Fruit fly (Drosophila melanogaster) whole organism, embryonic: ENCODE measurements around the gene CSN6.
A peak's percentile ranks its signal among the peaks of the same experiment; 100 is the strongest.

Experiments
- Antp ChIP-seq: fragments of 200-800 bp; sonication (Bioruptor generic); optimal IDR thresholded peaks from 3 replicates; lab custom pipeline; 2016; ENCODE audit warnings: missing biosample characterization, missing genetic modification characterization
- Bdp1 ChIP-seq: fragments of 200-800 bp; sonication (Bioruptor generic); optimal IDR thresholded peaks from 3 replicates; lab custom pipeline; 2016; ENCODE audit warnings: missing biosample characterization, missing genetic modification characterization
- CG10431 ChIP-seq: fragments of 200-800 bp; sonication (Bioruptor generic); optimal IDR thresholded peaks from 3 replicates; lab custom pipeline; 2018; ENCODE audit warnings: missing biosample characterization, mild to moderate bottlenecking, missing genetic modification characterization
- CG10959 ChIP-seq: fragments of 200-800 bp; sonication (Bioruptor generic); IDR thresholded peaks from 2 replicates; pipeline ENCODE4 v1.3.6; 2022; ENCODE audit warnings: missing biosample characterization, missing genetic modification characterization
- CG11093 ChIP-seq: fragments of 200-800 bp; sonication (Bioruptor generic); IDR thresholded peaks from 3 replicates; pipeline ENCODE4 v1.3.6; 2022; ENCODE audit warnings: missing biosample characterization, missing genetic modification characterization
- CG11560 ChIP-seq: fragments of 200-800 bp; sonication (Bioruptor generic); IDR thresholded peaks from 3 replicates; pipeline ENCODE4 v1.3.6; 2022; ENCODE audit warnings: missing biosample characterization, missing genetic modification characterization
- CG12391 ChIP-seq: fragments of 200-800 bp; sonication (Bioruptor generic); optimal IDR thresholded peaks from 3 replicates; lab custom pipeline; 2018; ENCODE audit warnings: missing biosample characterization, mild to moderate bottlenecking, missing genetic modification characterization, moderate library complexity
- CG12659 ChIP-seq: fragments of 200-800 bp; sonication (Bioruptor generic); optimal IDR thresholded peaks from 3 replicates; lab custom pipeline; 2017; ENCODE audit warnings: mild to moderate bottlenecking, missing biosample characterization, missing genetic modification reagents, missing genetic modification characterization
- CG14050 ChIP-seq: fragments of 200-800 bp; sonication (Bioruptor generic); IDR thresholded peaks from 3 replicates; pipeline ENCODE4 v1.3.6; 2022; ENCODE audit warnings: missing biosample characterization, missing genetic modification characterization
- CG16779 ChIP-seq: fragments of 200-800 bp; sonication (Bioruptor generic); IDR thresholded peaks from 2 replicates; pipeline ENCODE4 v1.3.6; 2022; ENCODE audit warnings: missing biosample characterization, missing genetic modification characterization
- CG17186 ChIP-seq: fragments of 200-800 bp; sonication (Bioruptor generic); optimal IDR thresholded peaks from 3 replicates; lab custom pipeline; 2017; ENCODE audit warnings: missing biosample characterization, missing genetic modification reagents, missing genetic modification characterization
- CG17912 ChIP-seq: fragments of 200-800 bp; sonication (Bioruptor generic); optimal IDR thresholded peaks from 2 replicates; lab custom pipeline; 2018; ENCODE audit warnings: missing biosample characterization, mild to moderate bottlenecking, missing genetic modification characterization
- CG30403 ChIP-seq: fragments of 200-800 bp; sonication (Bioruptor generic); optimal IDR thresholded peaks from 3 replicates; lab custom pipeline; 2016; ENCODE audit warnings: missing biosample characterization, missing genetic modification characterization
- CG3065 ChIP-seq: fragments of 200-800 bp; sonication (Bioruptor generic); optimal IDR thresholded peaks from 2 replicates; lab custom pipeline; 2016; ENCODE audit warnings: missing biosample characterization, missing genetic modification characterization
- CG31388 ChIP-seq: fragments of 200-800 bp; sonication (Bioruptor generic); optimal IDR thresholded peaks from 2 replicates; lab custom pipeline; 2016; ENCODE audit warnings: missing biosample characterization, missing genetic modification characterization
- CG4282 ChIP-seq: fragments of 200-800 bp; sonication (Bioruptor generic); optimal IDR thresholded peaks from 2 replicates; lab custom pipeline; 2016; ENCODE audit warnings: missing biosample characterization, missing genetic modification characterization
- CG6654 ChIP-seq: fragments of 200-800 bp; sonication (Bioruptor generic); optimal IDR thresholded peaks from 2 replicates; lab custom pipeline; 2017; ENCODE audit warnings: missing biosample characterization, mild to moderate bottlenecking, missing genetic modification characterization
- CG7839 ChIP-seq: fragments of 200-800 bp; sonication (Bioruptor generic); optimal IDR thresholded peaks from 3 replicates; lab custom pipeline; 2018; ENCODE audit warnings: missing biosample characterization, mild to moderate bottlenecking, missing genetic modification characterization, moderate library complexity
- CG7963 ChIP-seq: fragments of 200-800 bp; sonication (Bioruptor generic); IDR thresholded peaks from 3 replicates; pipeline ENCODE4 v1.3.6; 2022; ENCODE audit warnings: missing biosample characterization, missing genetic modification characterization; ENCODE audit not compliant: partially characterized antibody
- CG8944 ChIP-seq: fragments of 200-800 bp; sonication (Bioruptor generic); optimal IDR thresholded peaks from 3 replicates; lab custom pipeline; 2016; ENCODE audit warnings: missing biosample characterization, missing genetic modification characterization
- CG9437 ChIP-seq: fragments of 200-800 bp; sonication (Bioruptor generic); optimal IDR thresholded peaks from 2 replicates; lab custom pipeline; 2018; ENCODE audit warnings: missing biosample characterization, mild to moderate bottlenecking, missing genetic modification characterization
- CG9609 ChIP-seq: fragments of 200-800 bp; sonication (Bioruptor generic); optimal IDR thresholded peaks from 3 replicates; lab custom pipeline; 2016; ENCODE audit warnings: missing biosample characterization, missing genetic modification characterization
- Chrac-16 ChIP-seq: fragments of 200-800 bp; sonication (Bioruptor generic); optimal IDR thresholded peaks from 3 replicates; lab custom pipeline; 2016; ENCODE audit warnings: missing biosample characterization, missing genetic modification characterization
- D19B ChIP-seq: fragments of 200-800 bp; sonication (Bioruptor generic); optimal IDR thresholded peaks from 2 replicates; lab custom pipeline; 2017; ENCODE audit warnings: missing biosample characterization, mild to moderate bottlenecking, missing genetic modification characterization
- Dll ChIP-seq: fragments of 200-800 bp; sonication (Bioruptor generic); IDR thresholded peaks from 4 replicates; pipeline ENCODE4 v1.3.6; 2022; ENCODE audit warnings: missing biosample characterization, missing genetic modification characterization; ENCODE audit not compliant: partially characterized antibody
- Doc3 ChIP-seq: fragments of 200-800 bp; sonication (Bioruptor generic); IDR thresholded peaks from 3 replicates; pipeline ENCODE4 v1.3.6; 2022; ENCODE audit warnings: missing biosample characterization, missing genetic modification characterization; ENCODE audit not compliant: partially characterized antibody
- Drgx ChIP-seq: fragments of 200-800 bp; sonication (Bioruptor generic); IDR thresholded peaks from 2 replicates; pipeline ENCODE4 v1.3.6; 2022; ENCODE audit warnings: missing biosample characterization, missing genetic modification characterization
- Fer2 ChIP-seq: fragments of 200-800 bp; sonication (Bioruptor generic); optimal IDR thresholded peaks from 2 replicates; lab custom pipeline; 2018; ENCODE audit warnings: missing biosample characterization, mild to moderate bottlenecking, missing genetic modification characterization, moderate library complexity
- H15 ChIP-seq: fragments of 200-800 bp; sonication (Bioruptor generic); IDR thresholded peaks from 3 replicates; pipeline ENCODE4 v1.3.6; 2022; ENCODE audit warnings: missing biosample characterization, missing genetic modification characterization
- Hmr ChIP-seq: fragments of 200-800 bp; sonication (Bioruptor generic); optimal IDR thresholded peaks from 3 replicates; lab custom pipeline; 2017; ENCODE audit warnings: mild to moderate bottlenecking, missing biosample characterization, missing genetic modification reagents, missing genetic modification characterization
- Hr78 ChIP-seq, 2 experiments: fragments of 200-800 bp in 1 of 2; fragments of >200 bp in 1 of 2; sonication (Bioruptor generic) in 1 of 2; optimal IDR thresholded peaks; 2 replicates each; lab custom pipeline; 2017 to 2019; ENCODE audit warnings: missing biosample characterization in 2 of 2, missing genetic modification characterization in 2 of 2, mild to moderate bottlenecking in 1 of 2, moderate library complexity in 1 of 2
- Lim3 ChIP-seq: fragments of 200-800 bp; sonication (Bioruptor generic); IDR thresholded peaks from 2 replicates; pipeline ENCODE4 v1.3.6; 2022; ENCODE audit warnings: missing biosample characterization, missing genetic modification characterization
- Mes4 ChIP-seq: fragments of 200-800 bp; sonication (Bioruptor generic); optimal IDR thresholded peaks from 2 replicates; lab custom pipeline; 2016; ENCODE audit warnings: missing biosample characterization, missing genetic modification characterization
- Ptx1 ChIP-seq: fragments of 200-800 bp; sonication (Bioruptor generic); IDR thresholded peaks from 2 replicates; pipeline ENCODE4 v1.3.6; 2022; ENCODE audit warnings: missing biosample characterization, missing genetic modification characterization
- Side ChIP-seq: fragments of 200-800 bp; sonication (Bioruptor generic); optimal IDR thresholded peaks from 2 replicates; lab custom pipeline; 2016; ENCODE audit warnings: missing biosample characterization, missing genetic modification characterization
- TFAM ChIP-seq: fragments of 200-800 bp; sonication (Bioruptor generic); optimal IDR thresholded peaks from 2 replicates; lab custom pipeline; 2017; ENCODE audit warnings: missing biosample characterization, missing genetic modification characterization, inconsistent platforms
- Trl ChIP-seq, 3 experiments: fragments of >200 bp in 2 of 3; fragments of 200-800 bp in 1 of 3; sonication (Bioruptor generic) in 1 of 3; optimal IDR thresholded peaks; 2 replicates in 1 of 3; 3 replicates in 2 of 3; lab custom pipeline; 2016 to 2017; ENCODE audit warnings: missing biosample characterization in 1 of 3, missing genetic modification characterization in 1 of 3
- chinmo ChIP-seq: fragments of 200-800 bp; sonication (Bioruptor generic); IDR thresholded peaks from 4 replicates; pipeline ENCODE4 v1.3.6; 2022; ENCODE audit warnings: missing biosample characterization, missing genetic modification characterization; ENCODE audit not compliant: partially characterized antibody
- gcm ChIP-seq: fragments of 200-800 bp; sonication (Bioruptor generic); optimal IDR thresholded peaks from 2 replicates; lab custom pipeline; 2019; ENCODE audit warnings: missing biosample characterization, mild to moderate bottlenecking, missing genetic modification characterization, moderate library complexity
- gsb ChIP-seq: fragments of 200-800 bp; sonication (Bioruptor generic); IDR thresholded peaks from 2 replicates; pipeline ENCODE4 v1.3.6; 2022; ENCODE audit warnings: missing biosample characterization, missing genetic modification characterization
- gsb-n ChIP-seq: fragments of 200-800 bp; sonication (Bioruptor generic); optimal IDR thresholded peaks from 3 replicates; lab custom pipeline; 2018; ENCODE audit warnings: missing biosample characterization, mild to moderate bottlenecking, missing genetic modification characterization
- hkb ChIP-seq, 2 experiments: fragments of 200-800 bp in 1 of 2; fragments of >200 bp in 1 of 2; sonication (Bioruptor generic) in 1 of 2; IDR thresholded peaks in 1 of 2; optimal IDR thresholded peaks in 1 of 2; 2 replicates each; pipeline versions ENCODE4 v1.3.6 to Lab custom; 2017 to 2022; ENCODE audit warnings: missing biosample characterization in 1 of 2, missing genetic modification characterization in 1 of 2
- ind ChIP-seq: fragments of 200-800 bp; sonication (Bioruptor generic); optimal IDR thresholded peaks from 3 replicates; lab custom pipeline; 2016; ENCODE audit warnings: missing biosample characterization, missing genetic modification characterization
- onecut ChIP-seq: fragments of 200-800 bp; sonication (Bioruptor generic); IDR thresholded peaks from 2 replicates; pipeline ENCODE4 v1.3.6; 2022; ENCODE audit warnings: missing biosample characterization, missing genetic modification characterization
- pzg ChIP-seq: fragments of 200-800 bp; sonication (Bioruptor generic); optimal IDR thresholded peaks from 3 replicates; lab custom pipeline; 2018; ENCODE audit warnings: missing biosample characterization, mild to moderate bottlenecking, missing genetic modification characterization, moderate library complexity
- shn ChIP-seq: fragments of 200-800 bp; sonication (Bioruptor generic); optimal IDR thresholded peaks from 3 replicates; lab custom pipeline; 2016; ENCODE audit warnings: missing biosample characterization, missing genetic modification characterization
- sim ChIP-seq: fragments of 200-800 bp; sonication (Bioruptor generic); IDR thresholded peaks from 2 replicates; pipeline ENCODE4 v1.3.6; 2022; ENCODE audit warnings: missing biosample characterization, missing genetic modification characterization
- sqz ChIP-seq: fragments of 200-800 bp; sonication (Bioruptor generic); optimal IDR thresholded peaks from 3 replicates; lab custom pipeline; 2018; ENCODE audit warnings: missing biosample characterization, mild to moderate bottlenecking, missing genetic modification characterization
- tx ChIP-seq: fragments of 200-800 bp; sonication (Bioruptor generic); optimal IDR thresholded peaks from 2 replicates; lab custom pipeline; 2016; ENCODE audit warnings: missing biosample characterization, missing genetic modification characterization
- zfh1 ChIP-seq: fragments of 200-800 bp; sonication (Bioruptor generic); IDR thresholded peaks from 3 replicates; pipeline ENCODE4 v1.3.6; 2022; ENCODE audit warnings: missing biosample characterization, missing genetic modification characterization

CSN6 gene

dm6 chr3R:22627936-22628513 lies 47.5 kb downstream of the CSN6 start (continued):
- TF ChIP-seq hkb (optimal IDR thresholded peaks at IDR 0.05; lab: Kevin White, UChicago), result no peak
- peak; percentile 70 for TF ChIP-seq hkb (GFP tag; IDR thresholded peaks at IDR 0.05; lab: Robert Waterston, UW)
- TF ChIP-seq gsb (GFP tag; lab: Robert Waterston, UW), result no peak
- no peak for TF ChIP-seq CG11560 (tag; lab: Robert Waterston, UW)
- no peak for TF ChIP-seq Antp (GFP tag; lab: Kevin White, UChicago)
- no peak for TF ChIP-seq CG31388 (GFP tag; lab: Kevin White, UChicago)
- no peak for TF ChIP-seq zfh1 (GFP tag; lab: Robert Waterston, UW)
- TF ChIP-seq ind, result peak; percentile 16
- no peak for TF ChIP-seq Drgx (GFP tag; lab: Robert Waterston, UW)
- no peak for TF ChIP-seq CG17186 (GFP tag; lab: Kevin White, UChicago)
- TF ChIP-seq tx (GFP tag; lab: Kevin White, UChicago), result no peak
- TF ChIP-seq Hr78 (GFP tag; optimal IDR thresholded peaks at IDR 0.05; lab: Kevin White, UChicago), result no peak
- TF ChIP-seq Doc3 (GFP tag; lab: Robert Waterston, UW), result no peak
- no peak for TF ChIP-seq CG17912 (GFP tag; lab: Kevin White, UChicago)
- TF ChIP-seq Hmr (GFP tag; lab: Kevin White, UChicago), result no peak
- peak; percentile 20 for TF ChIP-seq CG7839 (tag; lab: Kevin White, UChicago)
- no peak for TF ChIP-seq Bdp1
- peak; percentile 20 for TF ChIP-seq CG9437 (GFP tag; lab: Kevin White, UChicago)
- TF ChIP-seq CG14050 (GFP tag; lab: Robert Waterston, UW), result no peak
- no peak for TF ChIP-seq onecut
- no peak for TF ChIP-seq CG11093
- TF ChIP-seq gcm (GFP tag; lab: Kevin White, UChicago), result peak; percentile 80
- TF ChIP-seq shn (GFP tag; lab: Kevin White, UChicago), result no peak
- no peak for TF ChIP-seq CG7963
- TF ChIP-seq chinmo (GFP tag; lab: Robert Waterston, UW), result no peak
- no peak for TF ChIP-seq CG9609
- TF ChIP-seq CG12659 (GFP tag; lab: Kevin White, UChicago), result peak; percentile 13
- no peak for TF ChIP-seq sqz (GFP tag; lab: Kevin White, UChicago)
- peak; percentile 14 for TF ChIP-seq Chrac-16 (GFP tag; lab: Kevin White, UChicago)
- no peak for TF ChIP-seq CG16779
- no peak for TF ChIP-seq CG4282 (GFP tag; lab: Kevin White, UChicago)
- 0 out of 3 replicates have a peak, but pooled peaks have one; percentile 19 for TF ChIP-seq H15
- TF ChIP-seq sim (GFP tag; lab: Robert Waterston, UW), result no peak
- TF ChIP-seq CG30403 (GFP tag; lab: Kevin White, UChicago), result peak; percentile 8
- TF ChIP-seq Side, result no peak
- TF ChIP-seq CG6654, result no peak
- TF ChIP-seq Ptx1 (GFP tag; lab: Robert Waterston, UW), result no peak
- TF ChIP-seq Fer2 (tag; lab: Kevin White, UChicago), result no peak
- TF ChIP-seq gsb-n, result no peak
- no peak for TF ChIP-seq pzg
- no peak for TF ChIP-seq TFAM
- no peak for TF ChIP-seq CG10959 (GFP tag; lab: Robert Waterston, UW)
- no peak for TF ChIP-seq Trl (optimal IDR thresholded peaks at IDR 0.05; lab: Kevin White, UChicago)
- TF ChIP-seq Trl (GFP tag; optimal IDR thresholded peaks at IDR 0.05; lab: Kevin White, UChicago), result no peak
- TF ChIP-seq Dll (GFP tag; lab: Robert Waterston, UW), result no peak
- no peak for TF ChIP-seq D19B
- TF ChIP-seq CG12391, result peak; percentile 48
- no peak for TF ChIP-seq CG8944 (GFP tag; lab: Kevin White, UChicago)
- no peak for TF ChIP-seq CG3065
- TF ChIP-seq Mes4 (GFP tag; lab: Kevin White, UChicago), result no peak
- no peak for TF ChIP-seq CG10431 (GFP tag; lab: Kevin White, UChicago)
- no peak for TF ChIP-seq Lim3
